Worm (Caenorhabditis elegans) whole organism, young adult: ENCODE data around the gene cutl-29.

Source experiments
- F37B4.10 ChIP-seq: fragments of 200-800 bp; sonication (Bioruptor generic); IDR thresholded peaks from 2 replicates; pipeline ENCODE4 v1.3.6; 2022; ENCODE audit warnings: missing genetic modification characterization, missing compliant biosample characterization
- T26A5.8 ChIP-seq: sonication (generic microtip); optimal IDR thresholded peaks from 2 replicates; lab custom pipeline; 2016; ENCODE audit warnings: missing genetic modification characterization, missing compliant biosample characterization
- aptf-2 ChIP-seq: fragments of 200-800 bp; sonication (Bioruptor generic); conservative IDR thresholded peaks from 2 replicates; pipeline ENCODE4 v1.3.6; 2022; ENCODE audit warnings: missing genetic modification reagents, missing genetic modification characterization, missing compliant biosample characterization
- dpl-1 ChIP-seq: fragments of 150-350 bp; optimal IDR thresholded peaks from 2 replicates; lab custom pipeline; 2014; ENCODE audit warnings: missing biosample characterization, missing genetic modification reagents, missing genetic modification characterization
- gei-17 ChIP-seq: fragments of 200-800 bp; sonication (Bioruptor generic); optimal IDR thresholded peaks from 2 replicates; lab custom pipeline; 2018; ENCODE audit warnings: mild to moderate bottlenecking, missing genetic modification characterization, missing compliant biosample characterization
- lin-54 ChIP-seq: fragments of 200-800 bp; sonication (Bioruptor generic); optimal IDR thresholded peaks from 2 replicates; lab custom pipeline; 2018; ENCODE audit warnings: mild to moderate bottlenecking, missing genetic modification characterization, missing compliant biosample characterization
- nfyb-1 ChIP-seq: fragments of 200-800 bp; sonication (Bioruptor generic); IDR thresholded peaks from 2 replicates; pipeline ENCODE4 v1.3.6; 2022; ENCODE audit warnings: missing genetic modification reagents, missing genetic modification characterization, missing compliant biosample characterization
- nhr-80 ChIP-seq: sonication (generic microtip); optimal IDR thresholded peaks from 2 replicates; lab custom pipeline; 2016; ENCODE audit warnings: missing genetic modification characterization, missing compliant biosample characterization
- pha-4 ChIP-seq: fragments of 150-350 bp; sonication (generic microtip); optimal IDR thresholded peaks from 2 replicates; lab custom pipeline; 2014; ENCODE audit warnings: missing biosample characterization, missing genetic modification reagents, missing genetic modification characterization
- somi-1 ChIP-seq: fragments of 200-800 bp; sonication (Bioruptor generic); optimal IDR thresholded peaks from 2 replicates; lab custom pipeline; 2018; ENCODE audit warnings: mild to moderate bottlenecking, missing genetic modification characterization, missing compliant biosample characterization
- unc-62 ChIP-seq: fragments of 150-350 bp; optimal IDR thresholded peaks from 2 replicates; lab custom pipeline; 2014; ENCODE audit warnings: missing biosample characterization, missing genetic modification reagents, missing genetic modification characterization
- zim-3 ChIP-seq: sonication (generic microtip); optimal IDR thresholded peaks from 2 replicates; lab custom pipeline; 2017; ENCODE audit warnings: mild to moderate bottlenecking, missing genetic modification characterization, moderate library complexity, missing compliant biosample characterization
- ztf-25 ChIP-seq: fragments of 200-800 bp; sonication (Bioruptor generic); IDR thresholded peaks from 2 replicates; pipeline ENCODE4 v1.3.6; 2022; ENCODE audit warnings: missing genetic modification reagents, missing genetic modification characterization, missing compliant biosample characterization

DNA sequence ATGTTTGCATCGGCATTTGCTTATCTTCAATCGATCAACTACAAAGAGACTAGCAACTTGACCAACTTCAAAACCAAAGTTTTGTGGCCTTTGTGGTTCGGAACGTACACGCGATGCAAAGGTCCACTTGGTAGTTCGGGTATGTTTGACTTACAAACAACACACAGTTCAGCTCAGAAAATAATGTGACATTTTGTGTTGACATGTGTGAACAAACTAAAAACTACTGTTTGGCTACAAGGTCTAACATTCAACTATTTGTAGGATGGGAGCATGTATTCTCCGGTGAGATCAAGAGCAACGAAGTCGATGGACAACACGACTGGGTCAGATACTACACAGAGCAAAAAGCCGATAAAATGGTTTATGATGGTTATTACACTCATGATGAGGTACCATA is 23.7 kb downstream of the cutl-29 start:
- no peak for TF ChIP-seq unc-62 (GFP tag; lab: Kevin White, UChicago)
- no peak for TF ChIP-seq somi-1 (GFP tag; lab: Kevin White, UChicago)
- no peak for TF ChIP-seq T26A5.8 (tag; lab: Kevin White, UChicago)
- TF ChIP-seq F37B4.10 (GFP tag; lab: Robert Waterston, UW): no peak
- no peak for TF ChIP-seq ztf-25 (GFP tag; lab: Robert Waterston, UW)
- no peak for TF ChIP-seq gei-17
- no peak for TF ChIP-seq lin-54
- no peak for TF ChIP-seq pha-4 (tag; lab: Kevin White, UChicago)
- no peak for TF ChIP-seq aptf-2
- no peak for TF ChIP-seq nhr-80 (tag; lab: Kevin White, UChicago)
- no peak for TF ChIP-seq zim-3 (tag; lab: Kevin White, UChicago)
- TF ChIP-seq nfyb-1: no peak
- no peak for TF ChIP-seq dpl-1
